Fruit fly (Drosophila melanogaster): ENCODE measurements around the gene Membrin.

Gene Membrin

dm6 chr3L:5355074-5355790, 11.0 kb upstream of the Membrin start, which contains the start of gene CG46456 (continued):
- TF ChIP-seq CG12942 (GFP tag; optimal IDR thresholded peaks at IDR 0.05) (peak; percentile 88), zen (tag; optimal IDR thresholded peaks at IDR 0.05) (peak; percentile 93), Poxn (GFP tag; IDR thresholded peaks at IDR 0.05) (peak; percentile 17; the same call in 1 of the 2 replicates), mam (GFP tag; optimal IDR thresholded peaks at IDR 0.05) (peak; percentile 57), inv (GFP tag; IDR thresholded peaks at IDR 0.05; ENCODE audit: partially characterized antibody) (0 out of 2 replicates have a peak, but pooled peaks have one; percentile 25), Ets65A (GFP tag) (no peak), CrebB (tag; optimal IDR thresholded peaks at IDR 0.05) (peak; percentile 93), Dip3 (GFP tag; optimal IDR thresholded peaks at IDR 0.05) (peak; percentile 59), CG11085 (GFP tag; IDR thresholded peaks at IDR 0.05) (peak; percentile 70; the same call in 1 of the 2 replicates), gsb (GFP tag; IDR thresholded peaks at IDR 0.05) (peak; percentile 81), CG1603 (tag; optimal IDR thresholded peaks at IDR 0.05) (peak; percentile 67), CG17385 (GFP tag; optimal IDR thresholded peaks at IDR 0.05) (peak; percentile 92), CG4360 (GFP tag; IDR thresholded peaks at IDR 0.05) (no peak), zf30C (GFP tag; optimal IDR thresholded peaks at IDR 0.05) (no peak), unpg (GFP tag; optimal IDR thresholded peaks at IDR 0.05) (peak; percentile 98), so (GFP tag; IDR thresholded peaks at IDR 0.05) (peak; percentile 96), Lhr (GFP tag; optimal IDR thresholded peaks at IDR 0.05) (peak; percentile 75), Dek (tag; optimal IDR thresholded peaks at IDR 0.05) (peak; percentile 95), dpn (GFP tag; optimal IDR thresholded peaks at IDR 0.05) (peak; percentile 73 to 93), Dp (GFP tag; optimal IDR thresholded peaks at IDR 0.05) (peak; percentile 2), scrt (GFP tag; optimal IDR thresholded peaks at IDR 0.05) (peak; percentile 95), kah (GFP tag; optimal IDR thresholded peaks at IDR 0.05) (peak; percentile 89), cato (GFP tag; optimal IDR thresholded peaks at IDR 0.05; ENCODE audit: borderline replicate concordance) (peak; percentile 75), bsh (GFP tag; optimal IDR thresholded peaks at IDR 0.05) (peak; percentile 84 to 97), gfzf (GFP tag; optimal IDR thresholded peaks at IDR 0.05) (no peak), zfh1 (GFP tag; IDR thresholded peaks at IDR 0.05) (peak; percentile 88; the same call in 2 of the 3 replicates), CG15601 (tag; optimal IDR thresholded peaks at IDR 0.05) (peak; percentile 94), CG17612 (GFP tag; IDR thresholded peaks at IDR 0.05) (peak; percentile 61; the same call in 1 of the 2 replicates), bcd (GFP tag; optimal IDR thresholded peaks at IDR 0.05) (peak; percentile 92), CG13296 (GFP tag; optimal IDR thresholded peaks at IDR 0.05) (peak; percentile 98), trem (tag; optimal IDR thresholded peaks at IDR 0.05) (peak; percentile 96), CG14667 (GFP tag; IDR thresholded peaks at IDR 0.05) (peak; percentile 77; the same call in 1 of the 2 replicates), ewg (GFP tag; optimal IDR thresholded peaks at IDR 0.05) (peak; percentile 80), Dll (GFP tag; IDR thresholded peaks at IDR 0.05; ENCODE audit: partially characterized antibody) (peak; percentile 55; the same call in 1 of the 4 replicates), CG15479 (GFP tag; optimal IDR thresholded peaks at IDR 0.05) (peak; percentile 49), CG4617 (GFP tag; optimal IDR thresholded peaks at IDR 0.05; ENCODE audit: borderline replicate concordance) (peak; percentile 60), CG7556 (GFP tag; optimal IDR thresholded peaks at IDR 0.05) (peak; percentile 97), Dref (GFP tag; IDR thresholded peaks at IDR 0.05) (no peak), peb (GFP tag; IDR thresholded peaks at IDR 0.05) (peak; percentile 68; the same call in 1 of the 2 replicates), CG4424 (GFP tag; optimal IDR thresholded peaks at IDR 0.05) (peak; percentile 94), Rfx (GFP tag; IDR thresholded peaks at IDR 0.05) (peak; percentile 94), fd64A (GFP tag; optimal IDR thresholded peaks at IDR 0.05) (peak; percentile 78), pfk (GFP tag; optimal IDR thresholded peaks at IDR 0.05) (peak; percentile 45), D19A (tag; optimal IDR thresholded peaks at IDR 0.05) (peak; percentile 95), dm (GFP tag; optimal IDR thresholded peaks at IDR 0.05) (peak; percentile 2), Nf-YC (tag; optimal IDR thresholded peaks at IDR 0.05) (peak; percentile 85), CG10321 (GFP tag; IDR thresholded peaks at IDR 0.05) (peak; percentile 60; the same call in 1 of the 2 replicates), chn (GFP tag; optimal IDR thresholded peaks at IDR 0.05) (peak; percentile 64)

Measured in whole organism, embryonic.